Fruit fly (Drosophila melanogaster) whole organism, embryonic: ENCODE measurements around the gene Kdsr.

Experiments
- ATbp ChIP-seq: fragments of 200-800 bp; sonication (Bioruptor generic); optimal IDR thresholded peaks from 2 replicates; lab custom pipeline; 2017; ENCODE audit warnings: missing biosample characterization, mild to moderate bottlenecking, missing genetic modification characterization, missing genetic modification reagents
- Antp ChIP-seq: fragments of 200-800 bp; sonication (Bioruptor generic); optimal IDR thresholded peaks from 3 replicates; lab custom pipeline; 2016; ENCODE audit warnings: missing biosample characterization, missing genetic modification characterization
- Asciz ChIP-seq: fragments of 200-800 bp; sonication (Bioruptor generic); optimal IDR thresholded peaks from 2 replicates; lab custom pipeline; 2017; ENCODE audit warnings: missing biosample characterization, mild to moderate bottlenecking, missing genetic modification characterization, missing genetic modification reagents
- B-H2 ChIP-seq: fragments of 200-800 bp; sonication (Bioruptor generic); optimal IDR thresholded peaks from 2 replicates; lab custom pipeline; 2018; ENCODE audit warnings: missing biosample characterization, mild to moderate bottlenecking, missing genetic modification characterization
- CG1024 ChIP-seq: fragments of 200-800 bp; sonication (Bioruptor generic); IDR thresholded peaks from 2 replicates; pipeline ENCODE4 v1.3.6; 2022; ENCODE audit warnings: missing biosample characterization, missing genetic modification characterization
- CG12104 ChIP-seq: fragments of 200-800 bp; sonication (Bioruptor generic); optimal IDR thresholded peaks from 3 replicates; lab custom pipeline; 2016; ENCODE audit warnings: missing biosample characterization, missing genetic modification characterization
- CG12155 ChIP-seq: fragments of 200-800 bp; sonication (Bioruptor generic); optimal IDR thresholded peaks from 3 replicates; lab custom pipeline; 2016; ENCODE audit warnings: missing biosample characterization, missing genetic modification characterization
- CG17912 ChIP-seq: fragments of 200-800 bp; sonication (Bioruptor generic); optimal IDR thresholded peaks from 2 replicates; lab custom pipeline; 2018; ENCODE audit warnings: missing biosample characterization, mild to moderate bottlenecking, missing genetic modification characterization
- CG18599 ChIP-seq: fragments of 200-800 bp; sonication (Bioruptor generic); optimal IDR thresholded peaks from 3 replicates; lab custom pipeline; 2017; ENCODE audit warnings: missing biosample characterization, missing genetic modification characterization, mild to moderate bottlenecking, moderate library complexity, missing genetic modification reagents
- CG30403 ChIP-seq: fragments of 200-800 bp; sonication (Bioruptor generic); optimal IDR thresholded peaks from 3 replicates; lab custom pipeline; 2016; ENCODE audit warnings: missing biosample characterization, missing genetic modification characterization
- CG32532 ChIP-seq: fragments of 200-800 bp; sonication (Bioruptor generic); IDR thresholded peaks from 2 replicates; pipeline ENCODE4 v1.3.6; 2022; ENCODE audit warnings: missing biosample characterization, missing genetic modification characterization
- CG33557 ChIP-seq: fragments of 200-800 bp; sonication (Bioruptor generic); optimal IDR thresholded peaks from 2 replicates; lab custom pipeline; 2019; ENCODE audit warnings: missing biosample characterization, mild to moderate bottlenecking, missing genetic modification characterization, moderate library complexity
- CG3407 ChIP-seq: fragments of 200-800 bp; sonication (Bioruptor generic); optimal IDR thresholded peaks from 2 replicates; lab custom pipeline; 2018; ENCODE audit warnings: missing biosample characterization, mild to moderate bottlenecking, missing genetic modification characterization
- CG4282 ChIP-seq: fragments of 200-800 bp; sonication (Bioruptor generic); optimal IDR thresholded peaks from 2 replicates; lab custom pipeline; 2016; ENCODE audit warnings: missing biosample characterization, missing genetic modification characterization
- CG4424 ChIP-seq: fragments of 200-800 bp; sonication (Bioruptor generic); optimal IDR thresholded peaks from 3 replicates; lab custom pipeline; 2016; ENCODE audit warnings: missing biosample characterization, missing genetic modification characterization
- CG5245 ChIP-seq: fragments of 200-800 bp; sonication (Bioruptor generic); optimal IDR thresholded peaks from 3 replicates; lab custom pipeline; 2016; ENCODE audit warnings: missing biosample characterization, missing genetic modification characterization
- CG6854 ChIP-seq: fragments of 200-800 bp; sonication (Bioruptor generic); optimal IDR thresholded peaks from 3 replicates; lab custom pipeline; 2017; ENCODE audit warnings: missing biosample characterization, mild to moderate bottlenecking, missing genetic modification characterization
- CG7987 ChIP-seq: fragments of 200-800 bp; sonication (Bioruptor generic); optimal IDR thresholded peaks from 2 replicates; lab custom pipeline; 2018; ENCODE audit warnings: missing biosample characterization, mild to moderate bottlenecking, missing genetic modification characterization, moderate library complexity
- CG9817 ChIP-seq: fragments of 200-800 bp; sonication (Bioruptor generic); optimal IDR thresholded peaks from 2 replicates; lab custom pipeline; 2018; ENCODE audit warnings: missing biosample characterization, mild to moderate bottlenecking, missing genetic modification characterization, moderate library complexity
- CoRest ChIP-seq: fragments of 200-800 bp; sonication (Bioruptor generic); optimal IDR thresholded peaks from 3 replicates; lab custom pipeline; 2018; ENCODE audit warnings: missing biosample characterization, mild to moderate bottlenecking, missing genetic modification characterization, moderate library complexity
- Dll ChIP-seq: fragments of 200-800 bp; sonication (Bioruptor generic); IDR thresholded peaks from 4 replicates; pipeline ENCODE4 v1.3.6; 2022; ENCODE audit warnings: missing biosample characterization, missing genetic modification characterization; ENCODE audit not compliant: partially characterized antibody
- Doc2 ChIP-seq: fragments of 200-800 bp; sonication (Bioruptor generic); IDR thresholded peaks from 2 replicates; pipeline ENCODE4 v1.3.6; 2022; ENCODE audit warnings: missing biosample characterization, missing genetic modification characterization
- Gsc ChIP-seq: fragments of 200-800 bp; sonication (Bioruptor generic); IDR thresholded peaks from 2 replicates; pipeline ENCODE4 v1.3.6; 2022; ENCODE audit warnings: missing biosample characterization, missing genetic modification characterization
- H2.0 ChIP-seq: fragments of 200-800 bp; sonication (Bioruptor generic); IDR thresholded peaks from 2 replicates; pipeline ENCODE4 v1.3.6; 2022; ENCODE audit warnings: missing biosample characterization, missing genetic modification characterization
- HmgD ChIP-seq: fragments of 200-800 bp; sonication (Bioruptor generic); optimal IDR thresholded peaks from 3 replicates; lab custom pipeline; 2016; ENCODE audit warnings: missing biosample characterization, missing genetic modification characterization
- Hr3 ChIP-seq: fragments of 200-800 bp; sonication (Bioruptor generic); optimal IDR thresholded peaks from 3 replicates; lab custom pipeline; 2016; ENCODE audit warnings: missing biosample characterization, missing genetic modification characterization
- MTF-1 ChIP-seq: fragments of 200-800 bp; sonication (Bioruptor generic); optimal IDR thresholded peaks from 2 replicates; lab custom pipeline; 2018; ENCODE audit warnings: missing biosample characterization, mild to moderate bottlenecking, missing genetic modification characterization, borderline replicate concordance
- Med ChIP-seq: fragments of 200-800 bp; sonication (Bioruptor generic); peaks from one replicate; lab custom pipeline; 2016; ENCODE audit warnings: missing biosample characterization, missing genetic modification characterization, mild to moderate bottlenecking, inconsistent platforms, moderate library complexity
- Scr ChIP-seq: fragments of 200-800 bp; sonication (Bioruptor generic); IDR thresholded peaks from 2 replicates; pipeline ENCODE4 v1.3.6; 2022; ENCODE audit warnings: missing biosample characterization, missing genetic modification characterization; ENCODE audit not compliant: partially characterized antibody
- az2 ChIP-seq: fragments of 200-800 bp; sonication (Bioruptor generic); optimal IDR thresholded peaks from 3 replicates; lab custom pipeline; 2016; ENCODE audit warnings: missing biosample characterization, missing genetic modification characterization
- bbx ChIP-seq: fragments of 200-800 bp; sonication (Bioruptor generic); IDR thresholded peaks from 2 replicates; pipeline ENCODE4 v1.3.6; 2022; ENCODE audit warnings: missing biosample characterization, missing genetic modification characterization; ENCODE audit not compliant: partially characterized antibody
- bsh ChIP-seq, 2 experiments: fragments of 200-800 bp; sonication (Bioruptor generic); optimal IDR thresholded peaks; 2 replicates each; lab custom pipeline; 2017 to 2018; ENCODE audit warnings: mild to moderate bottlenecking in 2 of 2, missing biosample characterization in 2 of 2, missing genetic modification characterization in 2 of 2, moderate library complexity in 1 of 2
- fd3F ChIP-seq: fragments of 200-800 bp; sonication (Bioruptor generic); optimal IDR thresholded peaks from 2 replicates; lab custom pipeline; 2018; ENCODE audit warnings: missing biosample characterization, mild to moderate bottlenecking, missing genetic modification characterization, moderate library complexity
- gro ChIP-seq: fragments of 200-800 bp; sonication (Bioruptor generic); optimal IDR thresholded peaks from 2 replicates; lab custom pipeline; 2016; ENCODE audit warnings: missing biosample characterization, missing genetic modification characterization
- hbn ChIP-seq: fragments of 200-800 bp; sonication (Bioruptor generic); IDR thresholded peaks from 2 replicates; pipeline ENCODE4 v1.3.6; 2022; ENCODE audit warnings: missing biosample characterization, missing genetic modification characterization; ENCODE audit not compliant: partially characterized antibody
- hkb ChIP-seq, 2 experiments: fragments of 200-800 bp in 1 of 2; fragments of >200 bp in 1 of 2; sonication (Bioruptor generic) in 1 of 2; IDR thresholded peaks in 1 of 2; optimal IDR thresholded peaks in 1 of 2; 2 replicates each; pipeline versions ENCODE4 v1.3.6 to Lab custom; 2017 to 2022; ENCODE audit warnings: missing biosample characterization in 1 of 2, missing genetic modification characterization in 1 of 2
- knrl ChIP-seq: fragments of 200-800 bp; sonication (Bioruptor generic); IDR thresholded peaks from 3 replicates; pipeline ENCODE4 v1.3.6; 2022; ENCODE audit warnings: missing biosample characterization, missing genetic modification characterization; ENCODE audit not compliant: partially characterized antibody
- lab ChIP-seq: fragments of 200-800 bp; sonication (Bioruptor generic); optimal IDR thresholded peaks from 3 replicates; lab custom pipeline; 2017; ENCODE audit warnings: missing biosample characterization, missing genetic modification characterization, mild to moderate bottlenecking, moderate library complexity, missing genetic modification reagents
- pan ChIP-seq, 4 experiments: fragments of >200 bp in 3 of 4; fragments of 200-800 bp in 1 of 4; sonication (Bioruptor generic) in 1 of 4; optimal IDR thresholded peaks in 3 of 4; IDR thresholded peaks in 1 of 4; 2 replicates each; pipeline versions ENCODE4 v1.3.6 to Lab custom; 2017 to 2022; ENCODE audit warnings: missing biosample characterization in 2 of 4, missing genetic modification characterization in 2 of 4, mixed read lengths in 1 of 4
- salm ChIP-seq: fragments of 200-800 bp; sonication (Bioruptor generic); optimal IDR thresholded peaks from 2 replicates; lab custom pipeline; 2018; ENCODE audit warnings: missing biosample characterization, mild to moderate bottlenecking, missing genetic modification characterization
- sima ChIP-seq: fragments of 200-800 bp; sonication (Bioruptor generic); optimal IDR thresholded peaks from 2 replicates; lab custom pipeline; 2016; ENCODE audit warnings: missing biosample characterization, missing genetic modification characterization
- sqz ChIP-seq: fragments of 200-800 bp; sonication (Bioruptor generic); optimal IDR thresholded peaks from 3 replicates; lab custom pipeline; 2018; ENCODE audit warnings: missing biosample characterization, mild to moderate bottlenecking, missing genetic modification characterization
- tio ChIP-seq: fragments of 200-800 bp; sonication (Bioruptor generic); optimal IDR thresholded peaks from 2 replicates; lab custom pipeline; 2017; ENCODE audit warnings: missing biosample characterization, missing genetic modification characterization, inconsistent platforms
- tll ChIP-seq, 2 experiments: fragments of 200-800 bp in 1 of 2; fragments of >200 bp in 1 of 2; sonication (Bioruptor generic) in 1 of 2; optimal IDR thresholded peaks; 2 replicates each; lab custom pipeline; 2017 to 2019; ENCODE audit warnings: missing biosample characterization in 2 of 2, missing genetic modification characterization in 2 of 2, mild to moderate bottlenecking in 1 of 2, moderate library complexity in 1 of 2
- vfl ChIP-seq: fragments of 200-800 bp; sonication (Bioruptor generic); optimal IDR thresholded peaks from 2 replicates; lab custom pipeline; 2016; ENCODE audit warnings: missing biosample characterization, missing genetic modification characterization
- wek ChIP-seq: fragments of 200-800 bp; sonication (Bioruptor generic); optimal IDR thresholded peaks from 3 replicates; lab custom pipeline; 2018; ENCODE audit warnings: missing biosample characterization, mild to moderate bottlenecking, missing genetic modification characterization, moderate library complexity

The Kdsr gene

dm6 chr3R:25281165-25281564 is 18.9 kb upstream of the Kdsr start, which contains the start of gene CG11892 (continued):
- TF ChIP-seq az2 (GFP tag; lab: Kevin White, UChicago): no peak
- TF ChIP-seq CG6854 (GFP tag; lab: Kevin White, UChicago): peak; percentile 40
- no peak for TF ChIP-seq Antp (GFP tag; lab: Kevin White, UChicago)
- no peak for TF ChIP-seq sima (GFP tag; lab: Kevin White, UChicago)
- TF ChIP-seq tll (GFP tag; optimal IDR thresholded peaks at IDR 0.05; lab: Kevin White, UChicago): no peak
- TF ChIP-seq CG3407 (GFP tag; lab: Kevin White, UChicago): peak; percentile 42
- TF ChIP-seq CG7987 (GFP tag; lab: Kevin White, UChicago): peak; percentile 80
- no peak for TF ChIP-seq bsh (GFP tag; optimal IDR thresholded peaks at IDR 0.05; lab: Kevin White, UChicago)
- TF ChIP-seq CG4282 (GFP tag; lab: Kevin White, UChicago): no peak
- TF ChIP-seq H2.0 (GFP tag; lab: Robert Waterston, UW): no peak
- no peak for TF ChIP-seq CG32532 (GFP tag; lab: Robert Waterston, UW)
- no peak for TF ChIP-seq CoRest (tag; lab: Kevin White, UChicago)
- no peak for TF ChIP-seq sqz
- no peak for TF ChIP-seq hbn (GFP tag; lab: Robert Waterston, UW)
- peak; percentile 49 for TF ChIP-seq wek (GFP tag; lab: Kevin White, UChicago)
- TF ChIP-seq Hr3 (GFP tag; lab: Kevin White, UChicago): no peak
- peak; percentile 52 for TF ChIP-seq CG9817
- no peak for TF ChIP-seq CG1024 (GFP tag; lab: Robert Waterston, UW)
- TF ChIP-seq Doc2 (GFP tag; lab: Robert Waterston, UW): no peak
- peak; percentile 38 for TF ChIP-seq CG12104 (GFP tag; lab: Kevin White, UChicago)
- TF ChIP-seq knrl (GFP tag; lab: Robert Waterston, UW): no peak
- peak; percentile 19 for TF ChIP-seq B-H2 (GFP tag; lab: Kevin White, UChicago)
- TF ChIP-seq HmgD (GFP tag; lab: Kevin White, UChicago): no peak
- no peak for TF ChIP-seq pan (optimal IDR thresholded peaks at IDR 0.05; lab: Kevin White, UChicago)
- TF ChIP-seq pan (GFP tag; optimal IDR thresholded peaks at IDR 0.05 in 1 of 2, IDR thresholded peaks at IDR 0.05 in 1 of 2): no peak
- no peak for TF ChIP-seq Gsc (GFP tag; lab: Robert Waterston, UW)
- TF ChIP-seq vfl (GFP tag; lab: Kevin White, UChicago): no peak
- no peak for TF ChIP-seq tio
- no peak for TF ChIP-seq hkb (optimal IDR thresholded peaks at IDR 0.05; lab: Kevin White, UChicago)
- TF ChIP-seq hkb (GFP tag; IDR thresholded peaks at IDR 0.05; lab: Robert Waterston, UW): peak; percentile 27; the same call in 1 of the 2 replicates
- TF ChIP-seq CG12155 (GFP tag; lab: Kevin White, UChicago): no peak
- no peak for TF ChIP-seq Scr (GFP tag; lab: Robert Waterston, UW)
- TF ChIP-seq salm (tag; lab: Kevin White, UChicago): peak; percentile 16
- TF ChIP-seq fd3F (GFP tag; lab: Kevin White, UChicago): peak; percentile 28

DNA sequence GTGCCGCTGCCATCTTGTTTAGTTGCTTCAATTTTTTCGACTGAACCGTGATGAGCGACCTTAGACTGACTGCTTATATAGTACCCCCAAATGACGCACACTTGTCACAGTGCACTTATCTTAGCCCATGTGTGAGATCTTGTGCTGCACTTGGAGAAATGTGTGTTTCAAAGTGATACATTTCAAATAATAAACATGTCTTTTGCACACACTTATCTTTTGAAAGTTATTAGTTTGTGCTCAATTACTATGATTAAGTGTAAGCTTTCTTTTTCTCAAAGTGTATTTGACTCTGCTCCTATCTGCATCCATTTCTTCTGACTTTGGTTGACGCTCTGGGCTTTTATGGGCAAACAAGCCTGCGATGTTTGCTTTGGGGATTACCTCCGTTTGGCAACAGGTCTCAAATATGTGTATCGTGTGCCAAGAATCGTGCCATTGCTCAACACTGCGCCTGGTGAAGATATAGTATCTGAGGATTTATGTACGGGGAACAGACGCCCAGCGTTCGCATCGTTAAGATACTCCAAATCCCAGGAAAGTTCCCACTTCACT is 17.6 kb upstream of the Kdsr start, which contains the start of gene CG10514:
Gene CG10514, minus strand, starts transcription at position 51 of the 555 bp plus-strand sequence.
- TF ChIP-seq CG33557 (GFP tag; lab: Kevin White, UChicago) (no peak), lab (GFP tag; lab: Kevin White, UChicago) (peak; percentile 24), Dll (GFP tag; lab: Robert Waterston, UW) (no peak), CG30403 (GFP tag; lab: Kevin White, UChicago) (no peak), Asciz (GFP tag; lab: Kevin White, UChicago) (peak; percentile 6), bbx (GFP tag; lab: Robert Waterston, UW) (no peak), gro (GFP tag; lab: Kevin White, UChicago) (no peak), Med (GFP tag; lab: Kevin White, UChicago) (peak; percentile 51), CG5245 (GFP tag; lab: Kevin White, UChicago) (no peak), CG18599 (peak; percentile 25), CG4424 (GFP tag; lab: Kevin White, UChicago) (no peak), MTF-1 (GFP tag; lab: Kevin White, UChicago) (peak; percentile 60), CG17912 (no peak), ATbp (GFP tag; lab: Kevin White, UChicago) (peak; percentile 6)
